Worm (Caenorhabditis elegans) whole organism, early embryonic: ENCODE measurements around the gene F44E5.1.

Source experiments
- B0310.2 ChIP-seq: sonication (generic microtip); optimal IDR thresholded peaks from 2 replicates; lab custom pipeline; 2016; ENCODE audit warnings: mild to moderate bottlenecking, missing genetic modification characterization, missing compliant biosample characterization
- ceh-36 ChIP-seq: sonication (generic microtip); optimal IDR thresholded peaks from 2 replicates; lab custom pipeline; 2016; ENCODE audit warnings: missing genetic modification characterization, inconsistent platforms, missing compliant biosample characterization
- tbx-37 ChIP-seq: fragments of 200-800 bp; sonication (Bioruptor generic); conservative IDR thresholded peaks from 2 replicates; pipeline ENCODE4 v1.3.6; 2022; ENCODE audit warnings: missing genetic modification reagents, missing genetic modification characterization, missing compliant biosample characterization
- tra-4 ChIP-seq: sonication (generic microtip); optimal IDR thresholded peaks from 2 replicates; lab custom pipeline; 2017; ENCODE audit warnings: missing genetic modification characterization, missing compliant biosample characterization

- TF ChIP-seq ceh-36 (no peak), tbx-37 (no peak), B0310.2 (tag; lab: Kevin White, UChicago) (no peak), tra-4 (no peak)
Measured at ce11 chrII:11798737-11799136, 24.4 kb upstream of the F44E5.1 start, which contains the start of gene hda-5.
